Worm (Caenorhabditis elegans) whole organism, L4 larva: ENCODE data around the gene fbl-1.

Source experiments
- D1046.2 ChIP-seq: fragments of 200-800 bp; sonication (Bioruptor generic); IDR thresholded peaks from 2 replicates; pipeline ENCODE4 v1.3.6; 2022; ENCODE audit warnings: missing genetic modification characterization, missing compliant biosample characterization
- F26F4.8 ChIP-seq: fragments of 200-800 bp; sonication (Bioruptor generic); conservative IDR thresholded peaks from 2 replicates; pipeline ENCODE4 v1.3.6; 2022; ENCODE audit warnings: missing genetic modification characterization, missing compliant biosample characterization
- F49E8.2 ChIP-seq: sonication (generic microtip); optimal IDR thresholded peaks from 2 replicates; lab custom pipeline; 2016; ENCODE audit warnings: missing compliant biosample characterization, mild to moderate bottlenecking, missing genetic modification characterization, borderline replicate concordance
- R02D3.7 ChIP-seq: fragments of 150-350 bp; sonication (generic microtip); optimal IDR thresholded peaks from 3 replicates; lab custom pipeline; 2014; ENCODE audit warnings: missing biosample characterization, missing genetic modification characterization
- T20F7.1 ChIP-seq: fragments of 200-800 bp; sonication (Bioruptor generic); optimal IDR thresholded peaks from 2 replicates; lab custom pipeline; 2018; ENCODE audit warnings: mild to moderate bottlenecking, missing genetic modification characterization, missing compliant biosample characterization
- Y105C5A.15 ChIP-seq: fragments of 200-800 bp; sonication (Bioruptor generic); IDR thresholded peaks from 2 replicates; pipeline ENCODE4 v1.3.6; 2022; ENCODE audit warnings: missing genetic modification characterization, missing compliant biosample characterization
- ZK546.5 ChIP-seq, 2 experiments: sonication (generic microtip); optimal IDR thresholded peaks; 2 replicates each; lab custom pipeline; 2017; ENCODE audit warnings: missing biosample characterization in 2 of 2, missing genetic modification characterization in 2 of 2
- aha-1 ChIP-seq: fragments of 150-350 bp; peaks from one replicate; lab custom pipeline; 2014; ENCODE audit warnings: missing biosample characterization, missing genetic modification characterization
- attf-4 ChIP-seq: sonication (generic microtip); optimal IDR thresholded peaks from 3 replicates; lab custom pipeline; 2017; ENCODE audit warnings: missing biosample characterization, missing genetic modification characterization
- ceh-28 ChIP-seq: fragments of 150-350 bp; optimal IDR thresholded peaks from 2 replicates; lab custom pipeline; 2014; ENCODE audit warnings: missing biosample characterization, missing genetic modification reagents, missing genetic modification characterization
- ceh-62 ChIP-seq: sonication (generic microtip); optimal IDR thresholded peaks from 2 replicates; lab custom pipeline; 2017; ENCODE audit warnings: missing biosample characterization, missing genetic modification characterization
- ces-1 ChIP-seq: fragments of 150-350 bp; sonication (generic microtip); optimal IDR thresholded peaks from 4 replicates; lab custom pipeline; 2014; ENCODE audit warnings: missing biosample characterization, missing genetic modification reagents, missing genetic modification characterization
- ctbp-1 ChIP-seq: fragments of 200-800 bp; sonication (Bioruptor generic); IDR thresholded peaks from 2 replicates; pipeline ENCODE4 v1.3.6; 2022; ENCODE audit warnings: missing genetic modification reagents, missing genetic modification characterization, missing compliant biosample characterization
- daf-12 ChIP-seq: fragments of 150-350 bp; optimal IDR thresholded peaks from 2 replicates; lab custom pipeline; 2014; ENCODE audit warnings: missing biosample characterization, missing genetic modification reagents, missing genetic modification characterization
- daf-16 ChIP-seq, 3 experiments: sonication (generic microtip); optimal IDR thresholded peaks; 2 replicates each; lab custom pipeline; 2016 to 2017; ENCODE audit warnings: missing genetic modification characterization in 3 of 3, missing genetic modification reagents in 3 of 3, mild to moderate bottlenecking in 2 of 3, missing compliant biosample characterization in 2 of 3, missing biosample characterization in 1 of 3, moderate library complexity in 1 of 3
- daf-19 ChIP-seq: fragments of 200-800 bp; sonication (Bioruptor generic); conservative IDR thresholded peaks from 2 replicates; pipeline ENCODE4 v1.3.6; 2022; ENCODE audit warnings: missing genetic modification characterization, missing compliant biosample characterization
- daf-8 ChIP-seq: fragments of 200-800 bp; sonication (Bioruptor generic); IDR thresholded peaks from 2 replicates; pipeline ENCODE4 v1.3.6; 2022; ENCODE audit warnings: missing genetic modification characterization, missing compliant biosample characterization
- dmd-8 ChIP-seq: fragments of 200-800 bp; sonication (Bioruptor generic); IDR thresholded peaks from 2 replicates; pipeline ENCODE4 v1.3.6; 2022; ENCODE audit warnings: missing genetic modification characterization, missing compliant biosample characterization
- dpl-1 ChIP-seq: fragments of 150-350 bp; optimal IDR thresholded peaks from 2 replicates; lab custom pipeline; 2014; ENCODE audit warnings: missing biosample characterization, missing genetic modification reagents, missing genetic modification characterization
- egl-43 ChIP-seq: fragments of 200-800 bp; sonication (Bioruptor generic); IDR thresholded peaks from 2 replicates; pipeline ENCODE4 v1.3.6; 2022; ENCODE audit warnings: missing genetic modification reagents, missing genetic modification characterization, missing compliant biosample characterization
- fkh-10 ChIP-seq: fragments of 150-350 bp; optimal IDR thresholded peaks from 2 replicates; lab custom pipeline; 2014; ENCODE audit warnings: missing biosample characterization, missing genetic modification reagents, missing genetic modification characterization
- gei-8 ChIP-seq: fragments of 200-800 bp; sonication (Bioruptor generic); optimal IDR thresholded peaks from 2 replicates; lab custom pipeline; 2018; ENCODE audit warnings: mild to moderate bottlenecking, missing genetic modification characterization, missing compliant biosample characterization
- hif-1 ChIP-seq, 2 experiments: sonication (generic microtip); optimal IDR thresholded peaks; 2 replicates each; lab custom pipeline; 2016 to 2017; ENCODE audit warnings: missing compliant biosample characterization in 2 of 2, missing genetic modification characterization in 2 of 2, missing genetic modification reagents in 2 of 2, missing genotype in 2 of 2, mild to moderate bottlenecking in 1 of 2
- jun-1 ChIP-seq: fragments of 150-350 bp; optimal IDR thresholded peaks from 2 replicates; lab custom pipeline; 2014; ENCODE audit warnings: missing biosample characterization, missing genetic modification reagents, missing genetic modification characterization
- lim-7 ChIP-seq: fragments of 200-800 bp; sonication (Bioruptor generic); IDR thresholded peaks from 2 replicates; pipeline ENCODE4 v1.3.6; 2022; ENCODE audit warnings: missing genetic modification characterization, missing compliant biosample characterization
- lin-15B ChIP-seq: fragments of 150-350 bp; sonication (generic microtip); optimal IDR thresholded peaks from 3 replicates; lab custom pipeline; 2014; ENCODE audit warnings: missing biosample characterization, missing genetic modification characterization
- lin-29 ChIP-seq: fragments of 200-800 bp; sonication (Bioruptor generic); IDR thresholded peaks from 2 replicates; pipeline ENCODE4 v1.3.6; 2022; ENCODE audit warnings: missing genetic modification reagents, missing genetic modification characterization, missing compliant biosample characterization
- lin-38 ChIP-seq: fragments of 200-800 bp; sonication (Bioruptor generic); IDR thresholded peaks from 2 replicates; pipeline ENCODE4 v1.3.6; 2022; ENCODE audit warnings: missing genetic modification reagents, missing genetic modification characterization, missing compliant biosample characterization
- mdt-29 ChIP-seq: fragments of 200-800 bp; sonication (Bioruptor generic); IDR thresholded peaks from 2 replicates; pipeline ENCODE4 v1.3.6; 2022; ENCODE audit warnings: missing genetic modification reagents, missing genetic modification characterization, missing compliant biosample characterization
- mep-1 ChIP-seq: fragments of 150-350 bp; sonication (generic microtip); optimal IDR thresholded peaks from 3 replicates; lab custom pipeline; 2014; ENCODE audit warnings: missing biosample characterization, missing genetic modification characterization
- mes-2 ChIP-seq: sonication (generic microtip); optimal IDR thresholded peaks from 2 replicates; lab custom pipeline; 2016; ENCODE audit warnings: missing genotype, mild to moderate bottlenecking, missing genetic modification characterization, missing compliant biosample characterization; ENCODE audit not compliant: poor library complexity, severe bottlenecking
- nhr-10 ChIP-seq: fragments of 150-350 bp; optimal IDR thresholded peaks from 2 replicates; lab custom pipeline; 2014; ENCODE audit warnings: missing biosample characterization, missing genetic modification characterization
- nhr-102 ChIP-seq: sonication (generic microtip); optimal IDR thresholded peaks from 2 replicates; lab custom pipeline; 2016; ENCODE audit warnings: mild to moderate bottlenecking, missing genetic modification characterization, moderate library complexity, missing compliant biosample characterization
- nhr-11 ChIP-seq: fragments of 150-350 bp; optimal IDR thresholded peaks from 2 replicates; lab custom pipeline; 2014; ENCODE audit warnings: missing biosample characterization, missing genetic modification characterization
- nhr-25 ChIP-seq: sonication (generic microtip); optimal IDR thresholded peaks from 2 replicates; lab custom pipeline; 2017; ENCODE audit warnings: missing genetic modification characterization, mild to moderate bottlenecking, missing compliant biosample characterization, antibody characterized with exemption, moderate library complexity, borderline replicate concordance; ENCODE audit not compliant: insufficient read depth
- nhr-48 ChIP-seq: sonication (generic microtip); optimal IDR thresholded peaks from 2 replicates; lab custom pipeline; 2016; ENCODE audit warnings: mild to moderate bottlenecking, missing genetic modification characterization, missing compliant biosample characterization
- nhr-76 ChIP-seq: fragments of 150-350 bp; optimal IDR thresholded peaks from 2 replicates; lab custom pipeline; 2014; ENCODE audit warnings: missing biosample characterization, missing genetic modification characterization
- nhr-77 ChIP-seq: fragments of 150-350 bp; optimal IDR thresholded peaks from 2 replicates; lab custom pipeline; 2014; ENCODE audit warnings: missing biosample characterization, missing genetic modification characterization
- pha-4 ChIP-seq, 2 experiments: fragments of 150-350 bp in 1 of 2; fragments of 200-800 bp in 1 of 2; sonication (Bioruptor generic) in 1 of 2; IDR thresholded peaks in 1 of 2; optimal IDR thresholded peaks in 1 of 2; 2 replicates each; pipeline versions ENCODE4 v1.3.6 to Lab custom; 2014 to 2022; ENCODE audit warnings: missing genetic modification characterization in 2 of 2, missing genetic modification reagents in 2 of 2, missing biosample characterization in 1 of 2, missing compliant biosample characterization in 1 of 2
- php-3 ChIP-seq: fragments of 200-800 bp; sonication (Bioruptor generic); IDR thresholded peaks from 2 replicates; pipeline ENCODE4 v1.3.6; 2022; ENCODE audit warnings: missing genetic modification reagents, missing genetic modification characterization, missing compliant biosample characterization
- saeg-2 ChIP-seq: fragments of 200-800 bp; sonication (Bioruptor generic); IDR thresholded peaks from 2 replicates; pipeline ENCODE4 v1.3.6; 2022; ENCODE audit warnings: missing genetic modification reagents, missing genetic modification characterization, missing compliant biosample characterization
- set-16 ChIP-seq: fragments of 200-800 bp; sonication (Bioruptor generic); IDR thresholded peaks from 2 replicates; pipeline ENCODE4 v1.3.6; 2022; ENCODE audit warnings: missing genetic modification reagents, missing genetic modification characterization, missing compliant biosample characterization
- snpc-4 ChIP-seq: fragments of 150-350 bp; optimal IDR thresholded peaks from 2 replicates; lab custom pipeline; 2014; ENCODE audit warnings: missing biosample characterization, missing genetic modification characterization
- unc-62 ChIP-seq, 3 experiments: fragments of 150-350 bp in 1 of 3; sonication (generic microtip); optimal IDR thresholded peaks in 2 of 3; peaks in 1 of 3; 1 replicate in 1 of 3; 2 replicates in 2 of 3; lab custom pipeline; 2014 to 2017; ENCODE audit warnings: missing biosample characterization in 3 of 3, missing genetic modification characterization in 3 of 3, missing genetic modification reagents in 3 of 3, missing genotype in 1 of 3
- vab-7 ChIP-seq: fragments of 200-800 bp; sonication (Bioruptor generic); IDR thresholded peaks from 2 replicates; pipeline ENCODE4 v1.3.6; 2022; ENCODE audit warnings: missing genetic modification reagents, missing genetic modification characterization, missing compliant biosample characterization
- zfp-3 ChIP-seq: fragments of 200-800 bp; sonication (Bioruptor generic); conservative IDR thresholded peaks from 2 replicates; pipeline ENCODE4 v1.3.6; 2022; ENCODE audit warnings: missing genetic modification reagents, missing genetic modification characterization, missing compliant biosample characterization
- zip-11 ChIP-seq: fragments of 200-800 bp; sonication (Bioruptor generic); IDR thresholded peaks from 2 replicates; pipeline ENCODE4 v1.3.6; 2022; ENCODE audit warnings: missing genetic modification characterization, missing compliant biosample characterization

The fbl-1 gene

DNA sequence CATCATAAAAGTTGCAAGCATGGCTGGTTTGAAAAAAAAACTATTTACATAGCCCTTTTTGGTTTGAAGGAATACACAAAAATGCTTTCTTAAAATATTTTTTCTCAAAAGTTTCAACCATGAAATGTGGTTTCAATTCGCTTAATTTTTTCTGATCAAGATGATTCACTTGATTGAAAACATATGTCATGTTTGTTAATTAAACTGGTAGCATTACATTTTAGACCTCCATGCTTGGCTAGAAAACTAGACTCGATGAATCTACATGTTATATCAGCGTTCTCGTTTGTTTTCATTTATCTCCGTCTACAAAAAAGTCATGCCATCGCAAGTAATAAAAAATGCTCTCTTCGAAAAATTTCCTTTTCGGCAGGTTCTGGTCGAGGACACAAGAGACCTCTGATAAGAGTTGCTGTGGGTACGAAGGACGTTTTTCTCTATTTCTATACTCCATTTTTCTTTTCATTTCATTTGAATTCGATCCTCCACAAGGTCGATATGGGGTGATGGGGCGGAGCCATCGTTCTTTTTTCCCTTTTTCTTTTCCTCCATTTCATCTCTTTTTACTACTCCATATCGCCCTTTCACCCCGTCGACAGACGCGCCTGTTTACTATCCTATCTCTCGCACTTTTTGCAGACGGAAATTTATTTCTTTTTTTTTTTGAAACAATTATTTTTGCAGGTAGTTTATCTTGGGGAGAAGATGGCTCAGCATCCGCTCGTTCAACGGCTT lies 14.8 kb upstream of the fbl-1 start, which contains the start of gene elo-1 (continued):
- peak; percentile 26 for TF ChIP-seq dpl-1 (GFP tag; lab: Kevin White, UChicago)
- 0 out of 2 replicates have a peak, but pooled peaks have one; percentile 30 for TF ChIP-seq zfp-3
- TF ChIP-seq fkh-10: no peak
- TF ChIP-seq F49E8.2 (tag; lab: Kevin White, UChicago): no peak
- peak in 1 of 2 experiments; percentile 22 for TF ChIP-seq daf-16 (GFP tag; optimal IDR thresholded peaks at IDR 0.05; lab: Kevin White, UChicago)
- peak; percentile 63 for TF ChIP-seq daf-16 (tag; optimal IDR thresholded peaks at IDR 0.05; lab: Kevin White, UChicago)
- TF ChIP-seq hif-1 (tag; optimal IDR thresholded peaks at IDR 0.05; lab: Kevin White, UChicago): no peak

DNA sequence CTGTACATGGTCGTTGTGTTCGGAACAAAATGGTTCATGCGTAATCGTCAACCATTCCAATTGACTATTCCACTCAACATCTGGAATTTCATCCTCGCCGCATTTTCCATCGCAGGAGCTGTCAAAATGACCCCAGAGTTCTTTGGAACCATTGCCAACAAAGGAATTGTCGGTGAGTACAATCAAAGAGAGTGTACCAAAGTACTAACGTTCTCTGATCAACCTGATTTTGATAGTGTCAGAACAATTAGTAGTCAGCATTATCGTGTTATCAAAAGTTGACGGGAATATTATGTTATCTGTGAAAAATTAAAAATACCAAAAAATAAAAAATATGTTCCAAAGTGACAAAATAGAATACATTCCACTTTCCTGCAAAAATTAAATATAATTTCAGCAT lies 13.6 kb upstream of the fbl-1 start:
- no peak for TF ChIP-seq ceh-62 (tag; lab: Kevin White, UChicago)
- no peak for TF ChIP-seq ctbp-1 (GFP tag; lab: Robert Waterston, UW)
- no peak for TF ChIP-seq daf-16 (GFP tag; optimal IDR thresholded peaks at IDR 0.05; lab: Kevin White, UChicago)
- TF ChIP-seq daf-16 (tag; optimal IDR thresholded peaks at IDR 0.05; lab: Kevin White, UChicago): peak; percentile 15
- no peak for TF ChIP-seq R02D3.7 (tag; lab: Kevin White, UChicago)
- no peak for TF ChIP-seq attf-4 (tag; lab: Kevin White, UChicago)
- no peak for TF ChIP-seq nhr-102
- TF ChIP-seq nhr-76 (tag; lab: Kevin White, UChicago): no peak
- TF ChIP-seq F26F4.8: no peak
- no peak for TF ChIP-seq daf-12 (tag; lab: Kevin White, UChicago)
- peak; percentile 27 for TF ChIP-seq nhr-48 (tag; lab: Kevin White, UChicago)
- no peak for TF ChIP-seq mep-1 (tag; lab: Kevin White, UChicago)
- TF ChIP-seq lin-29: no peak
- no peak for TF ChIP-seq ces-1 (GFP tag; lab: Kevin White, UChicago)
- no peak for TF ChIP-seq pha-4 (GFP tag; IDR thresholded peaks at IDR 0.05; lab: Robert Waterston, UW)
- TF ChIP-seq pha-4 (tag; optimal IDR thresholded peaks at IDR 0.05; lab: Kevin White, UChicago): no peak
- TF ChIP-seq mes-2 (tag; lab: Kevin White, UChicago): no peak
- no peak for TF ChIP-seq unc-62 (GFP tag; optimal IDR thresholded peaks at IDR 0.05 in 1 of 2; lab: Kevin White, UChicago)
- TF ChIP-seq unc-62 (tag; optimal IDR thresholded peaks at IDR 0.05; lab: Kevin White, UChicago): no peak
- TF ChIP-seq D1046.2 (GFP tag; lab: Robert Waterston, UW): no peak
- peak; percentile 60 for TF ChIP-seq nhr-77 (tag; lab: Kevin White, UChicago)
- TF ChIP-seq saeg-2 (GFP tag; lab: Robert Waterston, UW): no peak
- TF ChIP-seq dmd-8 (GFP tag; lab: Robert Waterston, UW): no peak
- TF ChIP-seq lin-15B (tag; lab: Kevin White, UChicago): no peak
- no peak for TF ChIP-seq lim-7 (GFP tag; lab: Robert Waterston, UW)
- no peak for TF ChIP-seq Y105C5A.15 (GFP tag; lab: Robert Waterston, UW)
- no peak for TF ChIP-seq mdt-29 (GFP tag; lab: Robert Waterston, UW)
- TF ChIP-seq F49E8.2 (tag; lab: Kevin White, UChicago): no peak
- TF ChIP-seq jun-1: no peak
- no peak for TF ChIP-seq ZK546.5 (tag; optimal IDR thresholded peaks at IDR 0.05; lab: Kevin White, UChicago)
- TF ChIP-seq nhr-25 (tag; lab: Kevin White, UChicago): no peak
- TF ChIP-seq nhr-10 (tag; lab: Kevin White, UChicago): no peak
- no peak for TF ChIP-seq nhr-11
- TF ChIP-seq ceh-28 (tag; lab: Kevin White, UChicago): no peak
- no peak for TF ChIP-seq daf-8 (GFP tag; lab: Robert Waterston, UW)
- TF ChIP-seq daf-19 (GFP tag; lab: Robert Waterston, UW): no peak
- TF ChIP-seq egl-43 (GFP tag; lab: Robert Waterston, UW): no peak
- TF ChIP-seq php-3 (GFP tag; lab: Robert Waterston, UW): no peak
- TF ChIP-seq gei-8 (GFP tag; lab: Kevin White, UChicago): no peak
- TF ChIP-seq snpc-4 (tag; lab: Kevin White, UChicago): no peak
- no peak for TF ChIP-seq aha-1
- TF ChIP-seq set-16 (GFP tag; lab: Robert Waterston, UW): no peak
- TF ChIP-seq vab-7: no peak
- TF ChIP-seq T20F7.1 (GFP tag; lab: Kevin White, UChicago): peak; percentile 47
- no peak for TF ChIP-seq zip-11 (GFP tag; lab: Robert Waterston, UW)
- no peak for TF ChIP-seq lin-38 (GFP tag; lab: Robert Waterston, UW)
